Worm (Caenorhabditis elegans) whole organism, L3 larva: ENCODE data around the gene C30E1.4.
"Not testable (repeated sequence)": the region's sequence is repeated elsewhere in the genome, so short reads cannot be mapped to it uniquely, and the experiment has no call there.

ENCODE experiments used
- R02D3.7 ChIP-seq: fragments of 150-350 bp; optimal IDR thresholded peaks from 2 replicates; lab custom pipeline; 2014; ENCODE audit warnings: missing biosample characterization, missing genetic modification characterization
- ZK546.5 ChIP-seq: sonication (generic microtip); optimal IDR thresholded peaks from 2 replicates; lab custom pipeline; 2017; ENCODE audit warnings: missing biosample characterization, missing genetic modification characterization
- aly-2 ChIP-seq: fragments of 150-350 bp; optimal IDR thresholded peaks from 2 replicates; lab custom pipeline; 2014; ENCODE audit warnings: missing biosample characterization, missing genetic modification characterization
- ama-1 ChIP-seq: fragments of 150-350 bp; optimal IDR thresholded peaks from 2 replicates; lab custom pipeline; 2018
- ceh-16 ChIP-seq: sonication (generic microtip); optimal IDR thresholded peaks from 2 replicates; lab custom pipeline; 2017; ENCODE audit warnings: missing biosample characterization, missing genetic modification characterization
- ceh-28 ChIP-seq: fragments of 150-350 bp; optimal IDR thresholded peaks from 2 replicates; lab custom pipeline; 2014; ENCODE audit warnings: missing biosample characterization, missing genetic modification reagents, missing genetic modification characterization
- daf-12 ChIP-seq: fragments of 150-350 bp; optimal IDR thresholded peaks from 2 replicates; lab custom pipeline; 2014; ENCODE audit warnings: missing biosample characterization, missing genetic modification reagents, missing genetic modification characterization
- egl-27 ChIP-seq: sonication (generic microtip); optimal IDR thresholded peaks from 4 replicates; lab custom pipeline; 2017; ENCODE audit warnings: missing biosample characterization, missing genetic modification reagents, missing genetic modification characterization
- elt-1 ChIP-seq: fragments of 150-350 bp; optimal IDR thresholded peaks from 2 replicates; lab custom pipeline; 2014; ENCODE audit warnings: missing biosample characterization, missing genetic modification characterization
- elt-2 ChIP-seq: sonication (generic microtip); optimal IDR thresholded peaks from 2 replicates; lab custom pipeline; 2016; ENCODE audit warnings: missing genetic modification reagents, mild to moderate bottlenecking, missing genetic modification characterization, missing compliant biosample characterization
- fkh-10 ChIP-seq: sonication (generic microtip); optimal IDR thresholded peaks from 2 replicates; lab custom pipeline; 2017; ENCODE audit warnings: missing biosample characterization, missing genetic modification reagents, missing genetic modification characterization
- fkh-2 ChIP-seq: fragments of 150-350 bp; optimal IDR thresholded peaks from 2 replicates; lab custom pipeline; 2014; ENCODE audit warnings: missing biosample characterization, missing genetic modification reagents, missing genetic modification characterization
- fos-1 ChIP-seq: fragments of 150-350 bp; optimal IDR thresholded peaks from 2 replicates; lab custom pipeline; 2014; ENCODE audit warnings: missing biosample characterization, missing genetic modification characterization
- jun-1 ChIP-seq: fragments of 150-350 bp; optimal IDR thresholded peaks from 2 replicates; lab custom pipeline; 2014; ENCODE audit warnings: missing biosample characterization, missing genetic modification reagents, missing genetic modification characterization
- lin-15B ChIP-seq: fragments of 150-350 bp; optimal IDR thresholded peaks from 2 replicates; lab custom pipeline; 2014; ENCODE audit warnings: missing biosample characterization, missing genetic modification characterization
- lsy-12 ChIP-seq: sonication (generic microtip); optimal IDR thresholded peaks from 2 replicates; lab custom pipeline; 2016; ENCODE audit warnings: mild to moderate bottlenecking, missing genetic modification characterization, missing compliant biosample characterization
- mdl-1 ChIP-seq: fragments of 150-350 bp; optimal IDR thresholded peaks from 2 replicates; lab custom pipeline; 2014; ENCODE audit warnings: missing biosample characterization, missing genetic modification characterization
- mml-1 ChIP-seq: fragments of 150-350 bp; sonication (generic microtip); optimal IDR thresholded peaks from 3 replicates; lab custom pipeline; 2014; ENCODE audit warnings: missing biosample characterization, missing genetic modification characterization
- nhr-11 ChIP-seq: fragments of 150-350 bp; optimal IDR thresholded peaks from 2 replicates; lab custom pipeline; 2014; ENCODE audit warnings: missing biosample characterization, missing genetic modification characterization
- nhr-23 ChIP-seq: fragments of 150-350 bp; optimal IDR thresholded peaks from 2 replicates; lab custom pipeline; 2014; ENCODE audit warnings: missing biosample characterization, missing genetic modification reagents, missing genetic modification characterization
- nhr-237 ChIP-seq: fragments of 150-350 bp; optimal IDR thresholded peaks from 2 replicates; lab custom pipeline; 2014; ENCODE audit warnings: missing biosample characterization, missing genetic modification characterization
- nhr-25 ChIP-seq: sonication (generic microtip); optimal IDR thresholded peaks from 2 replicates; lab custom pipeline; 2017; ENCODE audit warnings: missing biosample characterization, missing genetic modification characterization
- nhr-28 ChIP-seq: fragments of 150-350 bp; optimal IDR thresholded peaks from 2 replicates; lab custom pipeline; 2014; ENCODE audit warnings: missing biosample characterization, missing genetic modification characterization
- nhr-43 ChIP-seq: sonication (generic microtip); optimal IDR thresholded peaks from 2 replicates; lab custom pipeline; 2016; ENCODE audit warnings: mild to moderate bottlenecking, missing genetic modification characterization, missing compliant biosample characterization; ENCODE audit not compliant: poor library complexity, severe bottlenecking
- nhr-67 ChIP-seq: fragments of 150-350 bp; optimal IDR thresholded peaks from 2 replicates; lab custom pipeline; 2014; ENCODE audit warnings: missing biosample characterization, missing genetic modification characterization
- nhr-77 ChIP-seq: fragments of 150-350 bp; optimal IDR thresholded peaks from 2 replicates; lab custom pipeline; 2014; ENCODE audit warnings: missing biosample characterization, missing genetic modification characterization
- pha-4 ChIP-seq: fragments of 150-350 bp; optimal IDR thresholded peaks from 2 replicates; lab custom pipeline; 2014; ENCODE audit warnings: missing biosample characterization, missing genetic modification reagents, missing genetic modification characterization
- pqm-1 ChIP-seq: fragments of 150-350 bp; optimal IDR thresholded peaks from 2 replicates; lab custom pipeline; 2017; ENCODE audit warnings: missing biosample characterization, missing genetic modification characterization, inconsistent platforms
- snpc-4 ChIP-seq: fragments of 150-350 bp; optimal IDR thresholded peaks from 2 replicates; lab custom pipeline; 2014; ENCODE audit warnings: missing biosample characterization, missing genetic modification characterization
- tbx-2 ChIP-seq: sonication (generic microtip); optimal IDR thresholded peaks from 2 replicates; lab custom pipeline; 2016; ENCODE audit warnings: mild to moderate bottlenecking, missing genetic modification characterization, missing compliant biosample characterization
- unc-62 ChIP-seq: fragments of 150-350 bp; sonication (generic microtip); optimal IDR thresholded peaks from 4 replicates; lab custom pipeline; 2014; ENCODE audit warnings: missing biosample characterization, missing genetic modification reagents, missing genetic modification characterization
- ztf-11 ChIP-seq: fragments of 150-350 bp; optimal IDR thresholded peaks from 2 replicates; lab custom pipeline; 2014; ENCODE audit warnings: missing biosample characterization, missing genetic modification characterization
- ztf-4 ChIP-seq: fragments of 150-350 bp; optimal IDR thresholded peaks from 2 replicates; lab custom pipeline; 2014; ENCODE audit warnings: missing biosample characterization, missing genetic modification characterization

The C30E1.4 gene

DNA sequence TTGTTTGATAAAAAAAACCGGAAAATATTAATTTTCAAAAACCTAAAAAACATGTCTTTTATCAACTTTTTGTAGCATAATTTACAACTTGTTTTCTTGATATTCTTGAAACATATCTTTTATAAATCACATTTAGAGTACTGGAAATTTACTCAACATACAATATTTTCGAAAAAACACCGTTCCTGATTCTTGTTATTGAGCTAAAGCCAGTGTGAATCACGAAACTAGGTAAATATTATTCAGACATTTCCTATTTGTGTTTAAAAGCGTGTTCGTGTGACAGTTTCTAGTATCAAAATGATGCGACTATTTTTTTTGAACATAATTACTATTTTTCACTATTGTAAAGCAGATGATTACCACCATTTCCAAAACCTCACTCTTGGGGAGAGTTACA lies at the start of gene C30E1.4:
Gene C30E1.4 (plus strand): TSS at position 301 of the 400 bp plus-strand sequence.
- no peak for TF ChIP-seq tbx-2 (tag; lab: Kevin White, UChicago)
- no peak for TF ChIP-seq daf-12 (tag; lab: Kevin White, UChicago)
- no peak for TF ChIP-seq ceh-16 (tag; lab: Kevin White, UChicago)
- no peak for TF ChIP-seq ztf-11 (tag; lab: Kevin White, UChicago)
- TF ChIP-seq lsy-12 (tag; lab: Kevin White, UChicago) = no peak
- TF ChIP-seq elt-2 = no peak
- no peak for TF ChIP-seq nhr-43 (tag; lab: Kevin White, UChicago)
- TF ChIP-seq pha-4 (tag; lab: Kevin White, UChicago) = no peak
- no peak for TF ChIP-seq snpc-4 (tag; lab: Kevin White, UChicago)
- no peak for TF ChIP-seq nhr-67 (tag; lab: Kevin White, UChicago)
- TF ChIP-seq nhr-25 (tag; lab: Kevin White, UChicago) = no peak
- no peak for TF ChIP-seq egl-27 (tag; lab: Kevin White, UChicago)
- TF ChIP-seq jun-1 (tag; lab: Kevin White, UChicago) = no peak
- TF ChIP-seq elt-1 (tag; lab: Kevin White, UChicago) = no peak
- TF ChIP-seq mdl-1 (tag; lab: Kevin White, UChicago) = no peak
- no peak for TF ChIP-seq nhr-23 (tag; lab: Kevin White, UChicago)
- TF ChIP-seq nhr-28 (tag; lab: Kevin White, UChicago) = no peak
- TF ChIP-seq pqm-1 (tag; lab: Kevin White, UChicago) = no peak
- TF ChIP-seq fkh-10 = no peak
- TF ChIP-seq nhr-237 (tag; lab: Kevin White, UChicago) = no peak
- TF ChIP-seq, all 47 proteins: peak for 0

DNA sequence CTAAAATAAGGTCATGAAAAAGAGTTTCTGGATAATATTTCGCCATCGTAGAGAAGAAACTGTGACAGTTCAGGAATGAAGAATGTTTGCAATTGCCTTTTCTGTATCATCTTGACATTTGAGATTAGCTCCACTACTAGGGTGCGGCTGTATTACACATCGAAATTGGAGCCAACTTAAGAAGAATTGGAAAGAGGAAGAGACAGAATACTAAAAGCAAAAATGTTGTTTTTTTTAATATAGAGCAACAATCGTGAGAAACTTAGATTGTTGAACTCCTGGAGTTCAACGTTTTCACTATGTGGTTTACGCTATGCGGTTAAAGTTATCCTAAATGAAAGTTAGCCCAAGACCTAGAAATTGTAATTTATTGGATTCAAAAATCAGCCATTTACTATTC lies 43.3 kb upstream of the C30E1.4 start, which contains the start of gene acs-9:
Gene acs-9 (minus strand): TSS at position 101 of the 400 bp plus-strand sequence.
- no peak for TF ChIP-seq aly-2 (tag; lab: Kevin White, UChicago)
- TF ChIP-seq jun-1 (tag; lab: Kevin White, UChicago) = no peak
- TF ChIP-seq mdl-1 (tag; lab: Kevin White, UChicago) = no peak
- no peak for TF ChIP-seq nhr-43 (tag; lab: Kevin White, UChicago)
- TF ChIP-seq pha-4 (tag; lab: Kevin White, UChicago) = no peak
- TF ChIP-seq snpc-4 (tag; lab: Kevin White, UChicago) = no peak
- TF ChIP-seq nhr-23 (tag; lab: Kevin White, UChicago) = no peak
- no peak for TF ChIP-seq nhr-67 (tag; lab: Kevin White, UChicago)
- TF ChIP-seq fkh-10 = no peak
- TF ChIP-seq fkh-2 (tag; lab: Kevin White, UChicago) = no peak
- TF ChIP-seq nhr-25 (tag; lab: Kevin White, UChicago) = no peak
- TF ChIP-seq tbx-2 (tag; lab: Kevin White, UChicago) = no peak
- no peak for TF ChIP-seq R02D3.7 (tag; lab: Kevin White, UChicago)
- TF ChIP-seq lin-15B = no peak
- no peak for TF ChIP-seq nhr-77 (tag; lab: Kevin White, UChicago)
- TF ChIP-seq lsy-12 (tag; lab: Kevin White, UChicago) = no peak
- no peak for TF ChIP-seq ama-1 (lab: Kevin White, UChicago)
- no peak for TF ChIP-seq ZK546.5 (tag; lab: Kevin White, UChicago)
- TF ChIP-seq, all 47 proteins: peak for 0

DNA sequence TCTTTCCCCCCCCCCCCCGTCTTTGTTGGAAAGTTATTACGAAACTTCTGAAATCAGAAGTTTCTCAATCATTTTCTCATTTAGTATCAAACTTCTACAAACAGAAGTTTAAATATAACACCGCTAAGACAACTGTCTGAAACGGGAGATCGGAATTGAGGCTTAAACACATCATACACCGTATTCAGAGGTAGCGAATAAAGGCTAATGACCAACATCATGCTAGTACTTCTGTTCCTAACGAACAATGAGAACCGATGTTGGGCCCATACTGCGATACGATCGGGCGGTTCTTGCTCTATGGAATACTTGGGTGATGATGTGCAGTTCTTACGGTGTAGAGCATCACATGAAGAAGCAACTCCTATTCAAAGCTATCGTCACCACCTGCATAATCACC lies 40.3 kb upstream of the C30E1.4 start, which contains the start of gene Y13C8A.1:
Gene Y13C8A.1 (plus strand): TSS at position 301 of the 400 bp plus-strand sequence.
- not testable (repeated sequence) for TF ChIP-seq tbx-2, ZK546.5, daf-12 (tag; lab: Kevin White, UChicago)
- TF ChIP-seq, all 47 proteins: peak for 0; not testable (repeated sequence) for 47

DNA sequence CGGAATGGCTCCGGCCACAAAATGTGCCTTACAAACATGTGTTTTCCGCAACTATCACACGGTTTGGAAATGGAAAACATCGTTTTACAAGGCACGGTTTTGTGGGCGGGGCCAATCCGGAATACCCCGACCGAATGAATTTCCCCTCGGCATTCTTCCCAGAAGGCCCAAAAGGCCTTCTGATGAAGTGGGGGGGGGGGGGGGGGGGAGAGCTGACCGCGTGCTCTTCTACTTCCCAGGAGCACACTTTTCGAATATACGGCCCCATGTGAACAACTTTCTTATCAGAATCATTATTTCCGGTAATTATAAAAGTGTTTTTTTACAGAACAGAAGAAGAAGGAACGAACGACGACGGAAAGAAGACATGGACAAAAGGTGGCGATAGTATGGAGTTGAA lies 39.7 kb upstream of the C30E1.4 start:
- TF ChIP-seq nhr-43 (tag; lab: Kevin White, UChicago) (no peak), lsy-12 (tag; lab: Kevin White, UChicago) (no peak)

DNA sequence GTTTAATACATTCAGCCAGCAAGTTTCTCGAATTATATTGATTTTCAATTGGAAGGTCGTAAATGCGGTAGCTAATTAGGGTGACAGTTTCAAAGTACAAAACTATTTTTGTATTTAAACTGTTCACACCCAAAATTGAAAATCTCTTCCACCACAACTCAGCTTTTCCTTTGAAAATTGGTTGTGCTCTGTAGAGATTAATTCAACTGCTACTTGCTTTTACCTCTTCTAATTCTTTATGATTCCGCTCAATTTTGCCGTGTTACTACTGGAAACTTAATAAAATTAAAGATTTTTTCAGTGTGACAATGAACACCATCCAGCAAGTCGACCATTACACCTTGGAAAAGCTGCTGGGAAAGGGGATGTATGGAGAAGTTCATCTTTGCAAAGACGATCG lies 32.1 kb upstream of the C30E1.4 start, which contains the start of gene F39F10.3:
Gene F39F10.3 (plus strand): TSS at position 301 of the 400 bp plus-strand sequence.
- TF ChIP-seq fkh-10 = no peak
- TF ChIP-seq ZK546.5 (tag; lab: Kevin White, UChicago) = no peak
- no peak for TF ChIP-seq pha-4 (tag; lab: Kevin White, UChicago)
- no peak for TF ChIP-seq unc-62 (GFP tag; lab: Kevin White, UChicago)
- TF ChIP-seq nhr-11 = no peak
- no peak for TF ChIP-seq nhr-67 (tag; lab: Kevin White, UChicago)

DNA sequence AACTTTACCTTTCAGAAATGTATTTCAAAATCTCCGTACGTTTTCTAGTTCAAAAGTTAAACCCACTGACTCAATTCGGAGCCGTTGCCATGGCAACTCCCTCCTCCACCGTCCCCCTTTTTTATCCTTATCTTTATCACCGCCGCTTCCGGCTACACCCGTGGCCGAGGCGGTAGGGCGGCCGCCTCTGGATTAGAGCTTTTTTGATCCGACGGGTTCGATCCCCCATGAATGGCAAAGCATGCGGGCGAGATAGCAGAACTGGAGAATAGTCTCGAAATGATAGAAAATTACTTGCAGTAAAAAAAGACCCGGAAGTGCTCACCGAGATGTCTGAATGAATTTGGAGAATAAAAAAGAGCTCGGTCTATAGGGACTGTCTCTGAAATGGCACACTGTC lies 30.0 kb upstream of the C30E1.4 start:
- no peak for TF ChIP-seq elt-2
- no peak for TF ChIP-seq fos-1 (tag; lab: Kevin White, UChicago)
- no peak for TF ChIP-seq fkh-10
- TF ChIP-seq fkh-2 (tag; lab: Kevin White, UChicago) = no peak
- no peak for TF ChIP-seq mml-1 (tag; lab: Kevin White, UChicago)
- no peak for TF ChIP-seq ztf-4 (tag; lab: Kevin White, UChicago)
- TF ChIP-seq ceh-28 = no peak
